Fruit fly (Drosophila melanogaster) whole organism, embryonic: ENCODE measurements around the gene Ogdh.

Source experiments
- ATbp ChIP-seq: fragments of 200-800 bp; sonication (Bioruptor generic); optimal IDR thresholded peaks from 2 replicates; lab custom pipeline; 2017; ENCODE audit warnings: missing biosample characterization, mild to moderate bottlenecking, missing genetic modification characterization, missing genetic modification reagents
- Atf-2 ChIP-seq: fragments of 200-800 bp; sonication (Bioruptor generic); optimal IDR thresholded peaks from 2 replicates; lab custom pipeline; 2016; ENCODE audit warnings: missing biosample characterization, missing genetic modification characterization
- CG10321 ChIP-seq: fragments of 200-800 bp; sonication (Bioruptor generic); IDR thresholded peaks from 2 replicates; pipeline ENCODE4 v1.3.6; 2022; ENCODE audit warnings: missing biosample characterization, missing genetic modification characterization
- CG10431 ChIP-seq: fragments of 200-800 bp; sonication (Bioruptor generic); optimal IDR thresholded peaks from 3 replicates; lab custom pipeline; 2018; ENCODE audit warnings: missing biosample characterization, mild to moderate bottlenecking, missing genetic modification characterization
- CG10543 ChIP-seq: fragments of 200-800 bp; sonication (Bioruptor generic); optimal IDR thresholded peaks from 3 replicates; lab custom pipeline; 2017; ENCODE audit warnings: missing biosample characterization, mild to moderate bottlenecking, missing genetic modification characterization, moderate library complexity
- CG11247 ChIP-seq: fragments of 200-800 bp; sonication (Bioruptor generic); IDR thresholded peaks from 2 replicates; pipeline ENCODE4 v1.3.6; 2022; ENCODE audit warnings: missing biosample characterization, missing genetic modification characterization
- CG15601 ChIP-seq: fragments of 200-800 bp; sonication (Bioruptor generic); optimal IDR thresholded peaks from 3 replicates; lab custom pipeline; 2019; ENCODE audit warnings: missing biosample characterization, mild to moderate bottlenecking, missing genetic modification characterization, moderate library complexity
- CG15696 ChIP-seq: fragments of 200-800 bp; sonication (Bioruptor generic); optimal IDR thresholded peaks from 2 replicates; lab custom pipeline; 2019; ENCODE audit warnings: missing biosample characterization, mild to moderate bottlenecking, missing genetic modification characterization, moderate library complexity
- CG1602 ChIP-seq: fragments of 200-800 bp; sonication (Bioruptor generic); optimal IDR thresholded peaks from 3 replicates; lab custom pipeline; 2016; ENCODE audit warnings: missing biosample characterization, missing genetic modification characterization
- CG17802 ChIP-seq: fragments of 200-800 bp; sonication (Bioruptor generic); optimal IDR thresholded peaks from 2 replicates; lab custom pipeline; 2018; ENCODE audit warnings: missing biosample characterization, mild to moderate bottlenecking, missing genetic modification characterization, moderate library complexity
- CG18011 ChIP-seq: fragments of 200-800 bp; sonication (Bioruptor generic); optimal IDR thresholded peaks from 2 replicates; lab custom pipeline; 2017; ENCODE audit warnings: missing biosample characterization, missing genetic modification characterization, mild to moderate bottlenecking, moderate library complexity, missing genotype
- CG18599 ChIP-seq: fragments of 200-800 bp; sonication (Bioruptor generic); optimal IDR thresholded peaks from 3 replicates; lab custom pipeline; 2017; ENCODE audit warnings: missing biosample characterization, missing genetic modification characterization, mild to moderate bottlenecking, moderate library complexity, missing genetic modification reagents
- CG4328 ChIP-seq: fragments of 200-800 bp; sonication (Bioruptor generic); optimal IDR thresholded peaks from 3 replicates; lab custom pipeline; 2017; ENCODE audit warnings: missing biosample characterization, missing genetic modification reagents, missing genetic modification characterization
- CG6791 ChIP-seq: fragments of 200-800 bp; sonication (Bioruptor generic); IDR thresholded peaks from 3 replicates; pipeline ENCODE4 v1.3.6; 2022; ENCODE audit warnings: missing biosample characterization, missing genetic modification characterization; ENCODE audit not compliant: partially characterized antibody
- CG6813 ChIP-seq: fragments of 200-800 bp; sonication (Bioruptor generic); optimal IDR thresholded peaks from 2 replicates; lab custom pipeline; 2017; ENCODE audit warnings: missing biosample characterization, missing genetic modification characterization, mild to moderate bottlenecking, moderate library complexity, missing genetic modification reagents
- CG8359 ChIP-seq: fragments of 200-800 bp; sonication (Bioruptor generic); optimal IDR thresholded peaks from 2 replicates; lab custom pipeline; 2017; ENCODE audit warnings: missing biosample characterization, mild to moderate bottlenecking, missing genetic modification characterization, borderline replicate concordance
- Dref ChIP-seq: fragments of 200-800 bp; sonication (Bioruptor generic); IDR thresholded peaks from 2 replicates; pipeline ENCODE4 v1.3.6; 2022; ENCODE audit warnings: missing biosample characterization, missing genetic modification characterization
- E2f1 ChIP-seq: fragments of 200-800 bp; sonication (Bioruptor generic); IDR thresholded peaks from 2 replicates; pipeline ENCODE4 v1.3.6; 2022; ENCODE audit warnings: missing biosample characterization, missing genetic modification characterization
- E2f2 ChIP-seq: fragments of 200-800 bp; sonication (Bioruptor generic); IDR thresholded peaks from 2 replicates; pipeline ENCODE4 v1.3.6; 2022; ENCODE audit warnings: missing biosample characterization, missing genetic modification characterization
- ERR ChIP-seq: fragments of 200-800 bp; sonication (Bioruptor generic); optimal IDR thresholded peaks from 2 replicates; lab custom pipeline; 2016; ENCODE audit warnings: missing biosample characterization, missing genetic modification characterization
- HHEX ChIP-seq: fragments of 200-800 bp; sonication (Bioruptor generic); optimal IDR thresholded peaks from 3 replicates; lab custom pipeline; 2017; ENCODE audit warnings: missing biosample characterization, mild to moderate bottlenecking, missing genetic modification characterization, missing genetic modification reagents
- Hey ChIP-seq: fragments of 200-800 bp; sonication (Bioruptor generic); optimal IDR thresholded peaks from 3 replicates; lab custom pipeline; 2018; ENCODE audit warnings: missing biosample characterization, mild to moderate bottlenecking, missing genetic modification characterization
- HmgD ChIP-seq: fragments of 200-800 bp; sonication (Bioruptor generic); optimal IDR thresholded peaks from 3 replicates; lab custom pipeline; 2016; ENCODE audit warnings: missing biosample characterization, missing genetic modification characterization
- MBD-R2 ChIP-seq: fragments of 200-800 bp; sonication (Bioruptor generic); IDR thresholded peaks from 2 replicates; pipeline ENCODE4 v1.3.6; 2022; ENCODE audit warnings: missing biosample characterization, missing genetic modification characterization
- Max ChIP-seq: fragments of 200-800 bp; sonication (Bioruptor generic); optimal IDR thresholded peaks from 2 replicates; lab custom pipeline; 2016; ENCODE audit warnings: missing biosample characterization, mild to moderate bottlenecking, missing genetic modification characterization
- NC2β ChIP-seq: fragments of 200-800 bp; sonication (Bioruptor generic); optimal IDR thresholded peaks from 2 replicates; lab custom pipeline; 2016; ENCODE audit warnings: missing biosample characterization, missing genetic modification characterization
- NfI ChIP-seq: fragments of 200-800 bp; sonication (Bioruptor generic); optimal IDR thresholded peaks from 3 replicates; lab custom pipeline; 2018; ENCODE audit warnings: missing biosample characterization, mild to moderate bottlenecking, missing genetic modification characterization, moderate library complexity
- Oaz ChIP-seq: fragments of 200-800 bp; sonication (Bioruptor generic); IDR thresholded peaks from 2 replicates; pipeline ENCODE4 v1.3.6; 2022; ENCODE audit warnings: missing biosample characterization, missing genetic modification characterization
- Rx ChIP-seq: fragments of 200-800 bp; sonication (Bioruptor generic); IDR thresholded peaks from 2 replicates; pipeline ENCODE4 v1.3.6; 2022; ENCODE audit warnings: missing biosample characterization, missing genetic modification characterization
- Tbp ChIP-seq: fragments of >200 bp; optimal IDR thresholded peaks from 2 replicates; lab custom pipeline; 2018; ENCODE audit warnings: missing biosample characterization, missing genetic modification characterization
- Xrp1 ChIP-seq: fragments of 200-800 bp; sonication (Bioruptor generic); IDR thresholded peaks from 2 replicates; pipeline ENCODE4 v1.3.6; 2022; ENCODE audit warnings: missing biosample characterization, missing genetic modification characterization
- ab ChIP-seq: fragments of 200-800 bp; sonication (Bioruptor generic); optimal IDR thresholded peaks from 2 replicates; lab custom pipeline; 2016; ENCODE audit warnings: missing biosample characterization, missing genetic modification characterization
- ci ChIP-seq: fragments of 200-800 bp; sonication (Bioruptor generic); IDR thresholded peaks from 3 replicates; pipeline ENCODE4 v1.3.6; 2022; ENCODE audit warnings: missing biosample characterization, missing genetic modification characterization
- crc ChIP-seq: fragments of 200-800 bp; sonication (Bioruptor generic); optimal IDR thresholded peaks from 2 replicates; lab custom pipeline; 2016; ENCODE audit warnings: missing biosample characterization, missing genetic modification characterization
- croc ChIP-seq: fragments of 200-800 bp; sonication (Bioruptor generic); conservative IDR thresholded peaks from 3 replicates; pipeline ENCODE4 v1.3.6; 2022; ENCODE audit warnings: missing biosample characterization, missing genetic modification characterization
- crp ChIP-seq, 2 experiments: fragments of 200-800 bp; sonication (Bioruptor generic); optimal IDR thresholded peaks; 2 replicates in 1 of 2; 3 replicates in 1 of 2; lab custom pipeline; 2017; ENCODE audit warnings: missing biosample characterization in 2 of 2, missing genetic modification characterization in 2 of 2, mild to moderate bottlenecking in 1 of 2, moderate library complexity in 1 of 2
- disco-r ChIP-seq: fragments of 200-800 bp; sonication (Bioruptor generic); optimal IDR thresholded peaks from 2 replicates; lab custom pipeline; 2016; ENCODE audit warnings: missing biosample characterization, missing genetic modification characterization
- ewg ChIP-seq: fragments of 200-800 bp; sonication (Bioruptor generic); optimal IDR thresholded peaks from 3 replicates; lab custom pipeline; 2017; ENCODE audit warnings: mild to moderate bottlenecking, missing biosample characterization, missing genetic modification reagents, missing genetic modification characterization
- gt ChIP-seq: fragments of 200-800 bp; sonication (Bioruptor generic); IDR thresholded peaks from 2 replicates; pipeline ENCODE4 v1.3.6; 2022; ENCODE audit warnings: missing biosample characterization, missing genetic modification characterization
- ham ChIP-seq: fragments of 200-800 bp; sonication (Bioruptor generic); IDR thresholded peaks from 2 replicates; pipeline ENCODE4 v1.3.6; 2022; ENCODE audit warnings: missing biosample characterization, missing genetic modification characterization
- hb ChIP-seq: fragments of 200-800 bp; sonication (Bioruptor generic); IDR thresholded peaks from 3 replicates; pipeline ENCODE4 v1.3.6; 2022; ENCODE audit warnings: missing biosample characterization, missing genetic modification characterization; ENCODE audit not compliant: partially characterized antibody
- insv ChIP-seq, 2 experiments: fragments of 200-800 bp; sonication (Bioruptor generic); optimal IDR thresholded peaks; 3 replicates each; lab custom pipeline; 2016 to 2018; ENCODE audit warnings: missing biosample characterization in 2 of 2, missing genetic modification characterization in 2 of 2
- inv ChIP-seq: fragments of 200-800 bp; sonication (Bioruptor generic); IDR thresholded peaks from 2 replicates; pipeline ENCODE4 v1.3.6; 2022; ENCODE audit warnings: missing biosample characterization, missing genetic modification characterization; ENCODE audit not compliant: partially characterized antibody
- maf-S ChIP-seq: fragments of 200-800 bp; sonication (Bioruptor generic); optimal IDR thresholded peaks from 2 replicates; lab custom pipeline; 2016; ENCODE audit warnings: missing biosample characterization, missing genetic modification characterization
- org-1 ChIP-seq: fragments of 200-800 bp; sonication (Bioruptor generic); optimal IDR thresholded peaks from 2 replicates; lab custom pipeline; 2017; ENCODE audit warnings: missing biosample characterization, missing genetic modification characterization
- otp ChIP-seq: fragments of 200-800 bp; sonication (Bioruptor generic); IDR thresholded peaks from 3 replicates; pipeline ENCODE4, ENCODE4 v1.3.6; 2022; ENCODE audit warnings: missing biosample characterization, missing genetic modification characterization
- slp2 ChIP-seq: fragments of 200-800 bp; sonication (Bioruptor generic); optimal IDR thresholded peaks from 2 replicates; lab custom pipeline; 2016; ENCODE audit warnings: missing biosample characterization, missing genetic modification characterization
- sr ChIP-seq: fragments of 200-800 bp; sonication (Bioruptor generic); IDR thresholded peaks from 3 replicates; pipeline ENCODE4 v1.3.6; 2022; ENCODE audit warnings: missing biosample characterization, missing genetic modification characterization
- zen2 ChIP-seq: fragments of 200-800 bp; sonication (Bioruptor generic); IDR thresholded peaks from 3 replicates; pipeline ENCODE4 v1.3.6; 2022; ENCODE audit warnings: missing biosample characterization, missing genetic modification characterization; ENCODE audit not compliant: partially characterized antibody

The Ogdh gene

dm6 chr3L:17004218-17004759 lies 49.7 kb downstream of the Ogdh start (continued):
- TF ChIP-seq crp (GFP tag; optimal IDR thresholded peaks at IDR 0.05; lab: Kevin White, UChicago) (peak in 1 of 2 experiments; percentile 22), CG1602 (peak; percentile 68), zen2 (no peak), ab (GFP tag; lab: Kevin White, UChicago) (peak; percentile 54), otp (GFP tag; lab: Robert Waterston, UW) (no peak; the same call in 1 of the 3 replicates), CG10321 (GFP tag; lab: Robert Waterston, UW) (peak; percentile 64; the same call in 1 of the 2 replicates), CG10543 (GFP tag; lab: Kevin White, UChicago) (peak; percentile 67), ATbp (GFP tag; lab: Kevin White, UChicago) (peak; percentile 70), MBD-R2 (GFP tag; lab: Robert Waterston, UW) (peak; percentile 55), insv (GFP tag; optimal IDR thresholded peaks at IDR 0.05; lab: Kevin White, UChicago) (peak in 1 of 2 experiments; percentile 21), Hey (tag; lab: Kevin White, UChicago) (no peak), CG6791 (GFP tag; lab: Robert Waterston, UW) (no peak), Rx (GFP tag; lab: Robert Waterston, UW) (peak; percentile 80), CG10431 (GFP tag; lab: Kevin White, UChicago) (peak; percentile 43), CG17802 (peak; percentile 31), CG8359 (GFP tag; lab: Kevin White, UChicago) (peak; percentile 8), Dref (GFP tag; lab: Robert Waterston, UW) (no peak), CG15601 (peak; percentile 54), org-1 (peak; percentile 89), Xrp1 (GFP tag; lab: Robert Waterston, UW) (peak; percentile 78), CG18599 (GFP tag; lab: Kevin White, UChicago) (peak; percentile 91), CG15696 (tag; lab: Kevin White, UChicago) (peak; percentile 44), croc (GFP tag; lab: Robert Waterston, UW) (peak; percentile 77), ewg (peak; percentile 73), Oaz (peak; percentile 80), CG6813 (peak; percentile 60), Max (GFP tag; lab: Kevin White, UChicago) (peak; percentile 78), HmgD (peak; percentile 78), E2f2 (GFP tag; lab: Robert Waterston, UW) (peak; percentile 62), gt (GFP tag; lab: Robert Waterston, UW) (peak; percentile 29; the same call in 1 of the 2 replicates), HHEX (GFP tag; lab: Kevin White, UChicago) (peak; percentile 86), NfI (peak; percentile 83), slp2 (GFP tag; lab: Kevin White, UChicago) (peak; percentile 83), CG11247 (GFP tag; lab: Robert Waterston, UW) (peak; percentile 33; the same call in 1 of the 2 replicates), hb (GFP tag; lab: Robert Waterston, UW) (no peak)

DNA sequence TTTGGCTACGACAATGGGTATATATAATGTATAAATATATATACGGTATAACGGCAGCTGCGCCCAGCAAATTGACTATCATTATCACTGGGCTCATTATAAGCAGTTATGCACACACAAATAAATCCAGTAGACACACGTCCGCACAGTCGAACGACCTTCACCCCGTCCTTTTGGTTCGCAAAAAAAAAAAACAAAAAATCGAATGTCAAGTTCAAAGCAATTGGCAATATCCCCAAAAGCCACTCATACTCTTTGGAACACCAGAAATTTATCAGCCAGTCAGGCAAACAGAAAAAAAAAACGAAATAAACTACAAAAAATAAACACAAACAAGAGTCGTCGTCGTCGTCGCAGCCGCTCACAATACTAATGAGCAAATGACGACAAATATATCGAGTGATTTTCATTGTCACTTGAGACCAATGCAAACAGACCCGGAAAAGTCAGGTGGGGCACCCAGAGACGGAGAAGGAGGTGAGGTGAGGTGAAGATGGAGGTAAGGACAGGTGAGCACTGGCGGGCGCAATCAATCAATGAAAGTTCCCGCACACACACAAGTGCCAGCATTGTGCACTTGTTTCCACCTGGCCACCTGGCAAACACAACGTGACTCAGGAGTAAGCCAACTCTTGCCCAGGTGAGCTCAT lies 50.3 kb downstream of the Ogdh start:
- TF ChIP-seq sr (GFP tag; lab: Robert Waterston, UW) (no peak), NC2β (GFP tag; lab: Kevin White, UChicago) (no peak), ham (GFP tag; lab: Robert Waterston, UW) (0 out of 2 replicates have a peak, but pooled peaks have one; percentile 7), otp (GFP tag; lab: Robert Waterston, UW) (no peak), ci (GFP tag; lab: Robert Waterston, UW) (0 out of 3 replicates have a peak, but pooled peaks have one; percentile 26), CG4328 (GFP tag; lab: Kevin White, UChicago) (no peak), inv (GFP tag; lab: Robert Waterston, UW) (no peak), Atf-2 (GFP tag; lab: Kevin White, UChicago) (no peak), Tbp (no peak), crc (GFP tag; lab: Kevin White, UChicago) (no peak), ERR (GFP tag; lab: Kevin White, UChicago) (peak; percentile 12), E2f1 (GFP tag; lab: Robert Waterston, UW) (0 out of 2 replicates have a peak, but pooled peaks have one; percentile 12), maf-S (GFP tag; lab: Kevin White, UChicago) (no peak), CG18011 (no peak), slp2 (GFP tag; lab: Kevin White, UChicago) (no peak), disco-r (GFP tag; lab: Kevin White, UChicago) (no peak)
